Fruit fly (Drosophila melanogaster): ENCODE measurements around the gene CG33285.

CG33285 gene

DNA sequence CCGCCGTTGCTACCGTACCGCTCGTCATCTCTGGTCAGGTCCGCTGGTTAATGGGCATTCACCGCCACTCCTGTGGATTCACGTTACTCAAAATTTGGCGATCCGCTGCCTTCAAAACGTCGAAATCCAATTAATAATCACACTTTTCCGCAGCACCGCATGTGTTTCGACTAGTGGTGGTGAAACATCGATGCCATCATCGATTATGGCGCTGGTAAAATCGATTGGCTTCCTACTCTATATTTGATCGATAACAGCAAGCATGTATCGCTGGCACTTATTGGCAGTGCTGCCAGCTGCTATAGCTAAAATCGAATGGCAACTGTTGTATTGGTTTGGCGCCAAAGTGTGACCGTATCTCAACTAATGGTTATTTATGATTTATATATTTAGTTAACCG, 47.1 kb upstream of the CG33285 start (continued):
- TF ChIP-seq inv (GFP tag; IDR thresholded peaks at IDR 0.05; ENCODE audit: partially characterized antibody) (peak; percentile 79), CG2889 (GFP tag; IDR thresholded peaks at IDR 0.05) (no peak), CG3847 (GFP tag; IDR thresholded peaks at IDR 0.05) (peak; percentile 98), CG6765 (GFP tag; optimal IDR thresholded peaks at IDR 0.05) (no peak), CG10543 (GFP tag; optimal IDR thresholded peaks at IDR 0.05) (peak; percentile 10), CG17829 (tag; optimal IDR thresholded peaks at IDR 0.05) (peak; percentile 51), Abd-B (GFP tag; optimal IDR thresholded peaks at IDR 0.05) (no peak), CG2129 (GFP tag; IDR thresholded peaks at IDR 0.05; ENCODE audit: partially characterized antibody) (peak; percentile 46; the same call in 1 of the 2 replicates), CG1233 (GFP tag; optimal IDR thresholded peaks at IDR 0.05) (no peak), CG15269 (tag; optimal IDR thresholded peaks at IDR 0.05) (no peak), CG15011 (GFP tag; optimal IDR thresholded peaks at IDR 0.05) (no peak), Dfd (GFP tag; optimal IDR thresholded peaks at IDR 0.05) (no peak), CG33213 (GFP tag; optimal IDR thresholded peaks at IDR 0.05) (peak; percentile 61), CG30431 (GFP tag; optimal IDR thresholded peaks at IDR 0.05) (no peak), CG9797 (GFP tag; optimal IDR thresholded peaks at IDR 0.05) (peak; percentile 83), Bgb (GFP tag; IDR thresholded peaks at IDR 0.05; ENCODE audit: partially characterized antibody) (peak; percentile 96), CG17328 (GFP tag; IDR thresholded peaks at IDR 0.05) (no peak), Tbp (GFP tag; optimal IDR thresholded peaks at IDR 0.05) (no peak), CHES-1-like (GFP tag; optimal IDR thresholded peaks at IDR 0.05) (peak; percentile 58), en (GFP tag; optimal IDR thresholded peaks at IDR 0.05) (no peak), Fer3 (tag; optimal IDR thresholded peaks at IDR 0.05) (no peak), Sox100B (GFP tag; optimal IDR thresholded peaks at IDR 0.05) (no peak), CG5180 (GFP tag; optimal IDR thresholded peaks at IDR 0.05) (peak; percentile 47), da (GFP tag; optimal IDR thresholded peaks at IDR 0.05) (no peak), CG9215 (GFP tag; IDR thresholded peaks at IDR 0.05) (no peak), Blimp-1 (GFP tag; optimal IDR thresholded peaks at IDR 0.05) (no peak), CG6683 (GFP tag; optimal IDR thresholded peaks at IDR 0.05) (no peak), prd (optimal IDR thresholded peaks at IDR 0.05) (no peak), prd (GFP tag; IDR thresholded peaks at IDR 0.05) (no peak), sc (optimal IDR thresholded peaks at IDR 0.05) (no peak), sc (GFP tag; optimal IDR thresholded peaks at IDR 0.05) (no peak), CG14050 (GFP tag; IDR thresholded peaks at IDR 0.05) (no peak), zen2 (GFP tag; IDR thresholded peaks at IDR 0.05; ENCODE audit: partially characterized antibody) (peak; percentile 93), ranshi (GFP tag; IDR thresholded peaks at IDR 0.05) (no peak), abd-A (tag; optimal IDR thresholded peaks at IDR 0.05) (no peak), CG17802 (tag; optimal IDR thresholded peaks at IDR 0.05) (no peak), ftz-f1 (GFP tag; optimal IDR thresholded peaks at IDR 0.05) (peak; percentile 97), sqz (GFP tag; optimal IDR thresholded peaks at IDR 0.05) (no peak), CG5245 (GFP tag; optimal IDR thresholded peaks at IDR 0.05) (no peak), Med (GFP tag) (peak; percentile 89), lmd (GFP tag; IDR thresholded peaks at IDR 0.05) (no peak), ERR (GFP tag; optimal IDR thresholded peaks at IDR 0.05) (peak; percentile 4), CG31441 (GFP tag; IDR thresholded peaks at IDR 0.05) (no peak), Ada2b (GFP tag; IDR thresholded peaks at IDR 0.05) (no peak), Gsc (GFP tag; IDR thresholded peaks at IDR 0.05) (no peak), CG2120 (GFP tag; optimal IDR thresholded peaks at IDR 0.05) (peak; percentile 56), hbn (GFP tag; IDR thresholded peaks at IDR 0.05; ENCODE audit: partially characterized antibody) (peak; percentile 89), tll (GFP tag; optimal IDR thresholded peaks at IDR 0.05) (no peak), stc (GFP tag; IDR thresholded peaks at IDR 0.05) (no peak), sisA (GFP tag; IDR thresholded peaks at IDR 0.05) (no peak), wor (GFP tag; IDR thresholded peaks at IDR 0.05) (no peak), ttk (GFP tag; IDR thresholded peaks at IDR 0.05) (no peak)

All from whole organism, embryonic.